Worm (Caenorhabditis elegans) whole organism, young adult: Measurements from ENCODE around the gene szy-20.

Experiments used
- B0261.1 ChIP-seq: sonication (generic microtip); optimal IDR thresholded peaks from 2 replicates; lab custom pipeline; 2016; ENCODE audit warnings: mild to moderate bottlenecking, missing genetic modification characterization, moderate library complexity, missing compliant biosample characterization
- F33H1.4 ChIP-seq: fragments of 200-800 bp; sonication (Bioruptor generic); IDR thresholded peaks from 2 replicates; pipeline ENCODE4 v1.3.6; 2022; ENCODE audit warnings: missing genetic modification reagents, missing genetic modification characterization, missing compliant biosample characterization
- F37B4.10 ChIP-seq: fragments of 200-800 bp; sonication (Bioruptor generic); IDR thresholded peaks from 2 replicates; pipeline ENCODE4 v1.3.6; 2022; ENCODE audit warnings: missing genetic modification characterization, missing compliant biosample characterization
- F52B5.7 ChIP-seq: sonication (generic microtip); optimal IDR thresholded peaks from 2 replicates; lab custom pipeline; 2016; ENCODE audit warnings: mild to moderate bottlenecking, missing genetic modification characterization, missing compliant biosample characterization
- F57A8.1 ChIP-seq: fragments of 200-800 bp; sonication (Bioruptor generic); optimal IDR thresholded peaks from 2 replicates; lab custom pipeline; 2018; ENCODE audit warnings: mild to moderate bottlenecking, missing genetic modification characterization, moderate library complexity, missing compliant biosample characterization
- T07F8.4 ChIP-seq: sonication (generic microtip); optimal IDR thresholded peaks from 2 replicates; lab custom pipeline; 2016; ENCODE audit warnings: mild to moderate bottlenecking, missing genetic modification characterization, moderate library complexity, missing compliant biosample characterization
- T26A5.8 ChIP-seq: sonication (generic microtip); optimal IDR thresholded peaks from 2 replicates; lab custom pipeline; 2016; ENCODE audit warnings: missing genetic modification characterization, missing compliant biosample characterization
- Y53F4B.3 ChIP-seq: fragments of 200-800 bp; sonication (Bioruptor generic); IDR thresholded peaks from 2 replicates; pipeline ENCODE4 v1.3.6; 2022; ENCODE audit warnings: missing genetic modification reagents, missing genetic modification characterization, missing compliant biosample characterization
- Y95B8A.8 ChIP-seq: fragments of 200-800 bp; sonication (Bioruptor generic); IDR thresholded peaks from 2 replicates; pipeline ENCODE4 v1.3.6; 2022; ENCODE audit warnings: missing genetic modification reagents, missing genetic modification characterization, missing compliant biosample characterization
- ama-1 ChIP-seq, 3 experiments: fragments of 150-350 bp in 1 of 3; sonication (generic microtip) in 2 of 3; optimal IDR thresholded peaks; 2 replicates each; lab custom pipeline; 2014 to 2018; ENCODE audit warnings: missing biosample characterization in 2 of 3, missing genetic modification characterization in 2 of 3, missing genetic modification reagents in 2 of 3
- attf-6 ChIP-seq: fragments of 200-800 bp; sonication (Bioruptor generic); IDR thresholded peaks from 2 replicates; pipeline ENCODE4 v1.3.6; 2022; ENCODE audit warnings: missing genetic modification reagents, missing genetic modification characterization, missing compliant biosample characterization
- bed-2 ChIP-seq: fragments of 200-800 bp; sonication (Bioruptor generic); IDR thresholded peaks from 2 replicates; pipeline ENCODE4 v1.3.6; 2022; ENCODE audit warnings: missing genetic modification reagents, missing genetic modification characterization, missing compliant biosample characterization
- ceh-27 ChIP-seq: fragments of 200-800 bp; sonication (Bioruptor generic); optimal IDR thresholded peaks from 2 replicates; lab custom pipeline; 2018; ENCODE audit warnings: mild to moderate bottlenecking, missing genetic modification characterization, moderate library complexity, missing compliant biosample characterization
- ceh-40 ChIP-seq: fragments of 200-800 bp; sonication (Bioruptor generic); IDR thresholded peaks from 2 replicates; pipeline ENCODE4 v1.3.6; 2022; ENCODE audit warnings: missing genetic modification characterization, missing compliant biosample characterization
- dpff-1 ChIP-seq: sonication (generic microtip); optimal IDR thresholded peaks from 2 replicates; lab custom pipeline; 2017; ENCODE audit warnings: mild to moderate bottlenecking, missing genetic modification characterization, missing compliant biosample characterization
- egl-18 ChIP-seq: fragments of 200-800 bp; sonication (Bioruptor generic); IDR thresholded peaks from 2 replicates; pipeline ENCODE4 v1.3.6; 2022; ENCODE audit warnings: missing genetic modification reagents, missing genetic modification characterization, missing compliant biosample characterization
- ekl-4 ChIP-seq: fragments of 200-800 bp; sonication (Bioruptor generic); IDR thresholded peaks from 2 replicates; pipeline ENCODE4 v1.3.6; 2022; ENCODE audit warnings: missing genetic modification reagents, missing genetic modification characterization, missing compliant biosample characterization
- hlh-12 ChIP-seq: sonication (generic microtip); optimal IDR thresholded peaks from 2 replicates; lab custom pipeline; 2016; ENCODE audit warnings: missing genetic modification characterization, missing compliant biosample characterization
- hrde-1 ChIP-seq: sonication (generic microtip); optimal IDR thresholded peaks from 2 replicates; lab custom pipeline; 2016; ENCODE audit warnings: missing genetic modification characterization, mild to moderate bottlenecking, missing compliant biosample characterization, moderate library complexity, missing genotype, missing genetic modification reagents, borderline replicate concordance
- hsf-1 ChIP-seq: fragments of 200-800 bp; sonication (Bioruptor generic); IDR thresholded peaks from 2 replicates; pipeline ENCODE4 v1.3.6; 2022; ENCODE audit warnings: missing genetic modification reagents, missing genetic modification characterization, missing compliant biosample characterization
- lin-26 ChIP-seq: fragments of 200-800 bp; sonication (Bioruptor generic); IDR thresholded peaks from 2 replicates; pipeline ENCODE4 v1.3.6; 2022; ENCODE audit warnings: missing genetic modification reagents, missing genetic modification characterization, missing compliant biosample characterization
- lin-35 ChIP-seq, 3 experiments: fragments of 150-350 bp in 2 of 3; sonication (generic microtip) in 1 of 3; optimal IDR thresholded peaks; 2 replicates each; lab custom pipeline; 2014 to 2018; ENCODE audit warnings: missing biosample characterization in 3 of 3, missing genetic modification characterization in 3 of 3, missing genetic modification reagents in 3 of 3
- lir-1 ChIP-seq: fragments of 200-800 bp; sonication (Bioruptor generic); conservative IDR thresholded peaks from 2 replicates; pipeline ENCODE4 v1.3.6; 2022; ENCODE audit warnings: missing genetic modification reagents, missing genetic modification characterization, missing compliant biosample characterization
- lsy-27 ChIP-seq: sonication (generic microtip); optimal IDR thresholded peaks from 2 replicates; lab custom pipeline; 2017; ENCODE audit warnings: missing genetic modification characterization, mild to moderate bottlenecking, missing compliant biosample characterization, antibody characterized with exemption, missing genotype, borderline replicate concordance; ENCODE audit not compliant: insufficient read depth
- madf-10 ChIP-seq: sonication (generic microtip); optimal IDR thresholded peaks from 2 replicates; lab custom pipeline; 2016; ENCODE audit warnings: mild to moderate bottlenecking, missing genetic modification characterization, missing compliant biosample characterization
- madf-3 ChIP-seq: fragments of 200-800 bp; sonication (Bioruptor generic); IDR thresholded peaks from 2 replicates; pipeline ENCODE4 v1.3.6; 2022; ENCODE audit warnings: missing genetic modification reagents, missing genetic modification characterization, missing compliant biosample characterization
- mcd-1 ChIP-seq: fragments of 200-800 bp; sonication (Bioruptor generic); IDR thresholded peaks from 2 replicates; pipeline ENCODE4 v1.3.6; 2022; ENCODE audit warnings: missing genetic modification reagents, missing genetic modification characterization, missing compliant biosample characterization
- mxl-1 ChIP-seq: sonication (generic microtip); optimal IDR thresholded peaks from 2 replicates; lab custom pipeline; 2016; ENCODE audit warnings: missing genetic modification characterization, missing compliant biosample characterization
- nhr-179 ChIP-seq: sonication (generic microtip); optimal IDR thresholded peaks from 2 replicates; lab custom pipeline; 2016; ENCODE audit warnings: mild to moderate bottlenecking, missing genetic modification characterization, missing compliant biosample characterization
- nhr-27 ChIP-seq: fragments of 200-800 bp; sonication (Bioruptor generic); optimal IDR thresholded peaks from 2 replicates; lab custom pipeline; 2018; ENCODE audit warnings: mild to moderate bottlenecking, missing genetic modification characterization, moderate library complexity, missing compliant biosample characterization
- nhr-90 ChIP-seq: sonication (generic microtip); optimal IDR thresholded peaks from 2 replicates; lab custom pipeline; 2016; ENCODE audit warnings: missing genotype, mild to moderate bottlenecking, missing genetic modification characterization, missing compliant biosample characterization
- rcor-1 ChIP-seq: fragments of 200-800 bp; sonication (Bioruptor generic); IDR thresholded peaks from 2 replicates; pipeline ENCODE4 v1.3.6; 2022; ENCODE audit warnings: missing genetic modification reagents, missing genetic modification characterization, missing compliant biosample characterization
- sdz-38 ChIP-seq: sonication (generic microtip); optimal IDR thresholded peaks from 2 replicates; lab custom pipeline; 2016; ENCODE audit warnings: missing genotype, missing genetic modification characterization, missing compliant biosample characterization
- somi-1 ChIP-seq: fragments of 200-800 bp; sonication (Bioruptor generic); optimal IDR thresholded peaks from 2 replicates; lab custom pipeline; 2018; ENCODE audit warnings: mild to moderate bottlenecking, missing genetic modification characterization, missing compliant biosample characterization
- sptf-2 ChIP-seq: fragments of 200-800 bp; sonication (Bioruptor generic); optimal IDR thresholded peaks from 2 replicates; lab custom pipeline; 2018; ENCODE audit warnings: mild to moderate bottlenecking, missing genetic modification characterization, missing compliant biosample characterization
- unc-130 ChIP-seq: sonication (generic microtip); optimal IDR thresholded peaks from 2 replicates; lab custom pipeline; 2016; ENCODE audit warnings: missing genetic modification reagents, missing genetic modification characterization, missing compliant biosample characterization
- unc-62 ChIP-seq: fragments of 150-350 bp; optimal IDR thresholded peaks from 2 replicates; lab custom pipeline; 2014; ENCODE audit warnings: missing biosample characterization, missing genetic modification reagents, missing genetic modification characterization
- xnd-1 ChIP-seq: sonication (generic microtip); optimal IDR thresholded peaks from 2 replicates; lab custom pipeline; 2016; ENCODE audit warnings: missing genotype, missing genetic modification reagents, missing genetic modification characterization, missing compliant biosample characterization
- ztf-25 ChIP-seq: fragments of 200-800 bp; sonication (Bioruptor generic); IDR thresholded peaks from 2 replicates; pipeline ENCODE4 v1.3.6; 2022; ENCODE audit warnings: missing genetic modification reagents, missing genetic modification characterization, missing compliant biosample characterization
- ztf-28 ChIP-seq: fragments of 200-800 bp; sonication (Bioruptor generic); IDR thresholded peaks from 2 replicates; pipeline ENCODE4 v1.3.6; 2022; ENCODE audit warnings: missing genetic modification reagents, missing genetic modification characterization, missing compliant biosample characterization
- ztf-3 ChIP-seq: fragments of 200-800 bp; sonication (Bioruptor generic); optimal IDR thresholded peaks from 2 replicates; lab custom pipeline; 2018; ENCODE audit warnings: mild to moderate bottlenecking, missing genetic modification characterization, missing compliant biosample characterization

Gene szy-20

ce11 chrII:8961450-8961849 is 7.7 kb downstream of the szy-20 start (continued):
- TF ChIP-seq bed-2 (GFP tag; lab: Robert Waterston, UW) (no peak), Y53F4B.3 (GFP tag; lab: Robert Waterston, UW) (no peak), lsy-27 (tag; lab: Kevin White, UChicago) (no peak), madf-10 (tag; lab: Kevin White, UChicago) (no peak), ekl-4 (no peak)

- TF ChIP-seq rcor-1 (GFP tag; lab: Robert Waterston, UW) = no peak
- no peak for TF ChIP-seq hsf-1 (GFP tag; lab: Robert Waterston, UW)
- TF ChIP-seq ztf-3 (GFP tag; lab: Kevin White, UChicago) = no peak
- TF ChIP-seq nhr-27 = no peak
- no peak for TF ChIP-seq Y95B8A.8 (GFP tag; lab: Robert Waterston, UW)
- no peak for TF ChIP-seq F57A8.1 (GFP tag; lab: Kevin White, UChicago)
- TF ChIP-seq hrde-1 (tag; lab: Kevin White, UChicago) = no peak
- no peak for TF ChIP-seq mcd-1 (GFP tag; lab: Robert Waterston, UW)
- no peak for TF ChIP-seq F52B5.7
- TF ChIP-seq ztf-25 (GFP tag; lab: Robert Waterston, UW) = no peak
- no peak for TF ChIP-seq ekl-4
- TF ChIP-seq T07F8.4 (tag; lab: Kevin White, UChicago) = no peak
- TF ChIP-seq unc-62 = no peak
- TF ChIP-seq F37B4.10 (GFP tag; lab: Robert Waterston, UW) = no peak
- no peak for TF ChIP-seq F33H1.4 (GFP tag; lab: Robert Waterston, UW)
- TF ChIP-seq unc-130 = no peak
These were observed 8.7 kb downstream of the szy-20 start, which contains the start of gene cal-2 for ce11 chrII:8960414-8960813. TSS of gene cal-2 (plus strand) at chrII:8960714.

ce11 chrII:8959081-8959480 is 10.1 kb downstream of the szy-20 start:
- TF ChIP-seq lir-1 = no peak
- no peak for TF ChIP-seq ama-1 (optimal IDR thresholded peaks at IDR 0.05; lab: Kevin White, UChicago)
- TF ChIP-seq ama-1 (GFP tag; optimal IDR thresholded peaks at IDR 0.05; lab: Kevin White, UChicago) = no peak
- TF ChIP-seq hsf-1 (GFP tag; lab: Robert Waterston, UW) = no peak
- no peak for TF ChIP-seq xnd-1 (tag; lab: Kevin White, UChicago)
- no peak for TF ChIP-seq hlh-12
- 0 out of 2 replicates have a peak, but pooled peaks have one; percentile 33 for TF ChIP-seq madf-3 (GFP tag; lab: Robert Waterston, UW)
- TF ChIP-seq ztf-28 (GFP tag; lab: Robert Waterston, UW) = no peak

- no peak for TF ChIP-seq lin-35 (GFP tag; optimal IDR thresholded peaks at IDR 0.05; lab: Kevin White, UChicago)
- no peak for TF ChIP-seq ceh-27 (GFP tag; lab: Kevin White, UChicago)
- no peak for TF ChIP-seq sptf-2 (GFP tag; lab: Kevin White, UChicago)
- TF ChIP-seq ztf-25 (GFP tag; lab: Robert Waterston, UW) = no peak
- no peak for TF ChIP-seq ceh-40
- TF ChIP-seq ztf-3 (GFP tag; lab: Kevin White, UChicago) = no peak
- no peak for TF ChIP-seq lsy-27 (tag; lab: Kevin White, UChicago)
- TF ChIP-seq somi-1 (GFP tag; lab: Kevin White, UChicago) = no peak
- no peak for TF ChIP-seq B0261.1 (tag; lab: Kevin White, UChicago)
- no peak for TF ChIP-seq dpff-1 (tag; lab: Kevin White, UChicago)
- TF ChIP-seq attf-6 (GFP tag; lab: Robert Waterston, UW) = no peak
- no peak for TF ChIP-seq sdz-38 (tag; lab: Kevin White, UChicago)
- no peak for TF ChIP-seq ztf-28 (GFP tag; lab: Robert Waterston, UW)
- no peak for TF ChIP-seq lin-26
- no peak for TF ChIP-seq nhr-179
- TF ChIP-seq F37B4.10 (GFP tag; lab: Robert Waterston, UW) = no peak
- TF ChIP-seq nhr-90 (tag; lab: Kevin White, UChicago) = no peak
- no peak for TF ChIP-seq T26A5.8 (tag; lab: Kevin White, UChicago)
- no peak for TF ChIP-seq mxl-1
- TF ChIP-seq egl-18 (GFP tag; lab: Robert Waterston, UW) = no peak
These were observed 12.2 kb downstream of the szy-20 start for ce11 chrII:8956896-8957295.
